Worm (Caenorhabditis elegans): ENCODE data around the gene rps-29.

- TF ChIP-seq dpl-1 (GFP tag; optimal IDR thresholded peaks at IDR 0.05) (no peak), xbp-1 (tag; optimal IDR thresholded peaks at IDR 0.05) (no peak), dsc-1 (tag; optimal IDR thresholded peaks at IDR 0.05) (no peak), nhr-11 (tag; optimal IDR thresholded peaks at IDR 0.05) (no peak), skn-1 (tag; optimal IDR thresholded peaks at IDR 0.05) (no peak), tbx-2 (tag; optimal IDR thresholded peaks at IDR 0.05) (no peak), egl-27 (tag; optimal IDR thresholded peaks at IDR 0.05) (no peak)
Measured at ce11 chrIII:794000-794399, at the start of gene rps-29.

Data from whole organism, L1 larva.